Worm (Caenorhabditis elegans) whole organism, L1 larva: ENCODE data around the gene F35H10.2.

ENCODE experiments used
- ceh-8 ChIP-seq: fragments of 200-800 bp; sonication (Bioruptor generic); optimal IDR thresholded peaks from 2 replicates; lab custom pipeline; 2018; ENCODE audit warnings: mild to moderate bottlenecking, missing genetic modification characterization, moderate library complexity, missing compliant biosample characterization
- nhr-28 ChIP-seq: fragments of 150-350 bp; optimal IDR thresholded peaks from 2 replicates; lab custom pipeline; 2014; ENCODE audit warnings: missing biosample characterization, missing genetic modification characterization
- sup-37 ChIP-seq: fragments of 200-800 bp; sonication (Bioruptor generic); optimal IDR thresholded peaks from 2 replicates; lab custom pipeline; 2018; ENCODE audit warnings: mild to moderate bottlenecking, missing genetic modification characterization, missing compliant biosample characterization
- unc-30 ChIP-seq: sonication (generic microtip); optimal IDR thresholded peaks from 2 replicates; lab custom pipeline; 2017; ENCODE audit warnings: missing biosample characterization, missing genetic modification characterization

DNA sequence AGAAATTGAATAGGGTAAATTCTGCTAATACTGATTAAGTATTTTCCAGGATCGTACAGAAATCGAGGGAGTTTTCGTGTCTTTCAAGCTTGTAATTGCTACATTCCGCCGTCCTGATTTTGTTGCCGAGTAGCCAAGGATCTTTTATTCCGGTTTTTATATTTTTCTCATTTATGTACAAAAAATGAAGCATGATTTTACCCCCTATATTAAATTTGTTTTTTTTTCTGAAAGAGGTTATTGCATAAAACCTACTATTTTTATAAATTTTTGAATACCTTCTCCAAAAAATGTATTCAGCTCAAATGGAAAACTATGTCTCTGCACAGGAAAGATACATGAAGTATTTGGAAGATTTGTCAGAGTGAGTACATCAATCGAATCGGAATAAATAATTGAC lies 29.4 kb upstream of the F35H10.2 start, which contains the start of gene F35H10.6:
- no peak for TF ChIP-seq unc-30 (tag; lab: Kevin White, UChicago)
- TF ChIP-seq nhr-28: no peak
- no peak for TF ChIP-seq sup-37
- TF ChIP-seq ceh-8 (GFP tag; lab: Kevin White, UChicago): no peak
